Fruit fly (Drosophila melanogaster): ENCODE data around the gene CG8945.

CG8945 gene

DNA sequence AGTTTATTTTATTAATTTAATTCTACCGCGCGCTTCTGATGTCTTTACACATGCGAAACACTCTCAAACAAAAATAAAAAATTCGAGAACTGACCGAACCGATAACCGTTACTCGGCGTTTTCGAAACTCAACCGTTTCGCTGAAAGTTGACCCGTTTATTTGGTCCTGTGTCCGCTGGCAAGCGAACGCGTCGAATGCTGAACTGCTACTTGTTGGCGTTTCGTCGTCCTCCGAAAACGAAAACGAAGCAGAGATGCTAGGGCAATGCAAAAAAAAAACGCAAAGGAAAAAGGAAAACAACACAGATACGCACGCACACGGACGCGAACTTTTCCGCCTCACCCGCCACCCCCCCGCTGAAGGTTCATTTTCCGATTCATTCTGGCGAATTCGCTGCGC is 20.8 kb downstream of the CG8945 start, which contains the start of gene CG45002:
Gene CG45002 (minus strand): TSS at position 101 of the 400 bp plus-strand sequence.
- TF ChIP-seq Ssrp (tag; optimal IDR thresholded peaks at IDR 0.05) (no peak), CG10979 (tag; optimal IDR thresholded peaks at IDR 0.05) (no peak), dati (GFP tag; IDR thresholded peaks at IDR 0.05) (no peak), lilli (GFP tag; optimal IDR thresholded peaks at IDR 0.05) (no peak), CG5953 (GFP tag; IDR thresholded peaks at IDR 0.05) (no peak), C15 (GFP tag; IDR thresholded peaks at IDR 0.05) (no peak), CG7963 (GFP tag; IDR thresholded peaks at IDR 0.05; ENCODE audit: partially characterized antibody) (no peak), Dbx (GFP tag; IDR thresholded peaks at IDR 0.05) (no peak), CG11398 (GFP tag; optimal IDR thresholded peaks at IDR 0.05) (no peak), otp (GFP tag; IDR thresholded peaks at IDR 0.05) (no peak), Jarid2 (GFP tag; optimal IDR thresholded peaks at IDR 0.05) (no peak), Hand (GFP tag; optimal IDR thresholded peaks at IDR 0.05) (no peak), crol (GFP tag; IDR thresholded peaks at IDR 0.05) (peak; percentile 78), CG8281 (tag; optimal IDR thresholded peaks at IDR 0.05) (no peak), Sry-β (GFP tag; optimal IDR thresholded peaks at IDR 0.05) (no peak), Dad (GFP tag; optimal IDR thresholded peaks at IDR 0.05) (no peak), al (GFP tag; IDR thresholded peaks at IDR 0.05) (no peak), chinmo (GFP tag; IDR thresholded peaks at IDR 0.05; ENCODE audit: partially characterized antibody) (0 out of 4 replicates have a peak, but pooled peaks have one; percentile 39), sens-2 (GFP tag; IDR thresholded peaks at IDR 0.05) (no peak), row (GFP tag; IDR thresholded peaks at IDR 0.05) (peak; percentile 9; the same call in 1 of the 3 replicates), Adf1 (GFP tag; IDR thresholded peaks at IDR 0.05) (peak; percentile 13; the same call in 1 of the 2 replicates), exex (tag; optimal IDR thresholded peaks at IDR 0.05) (no peak), CG30403 (GFP tag; optimal IDR thresholded peaks at IDR 0.05) (no peak), grn (GFP tag; optimal IDR thresholded peaks at IDR 0.05) (no peak), PHDP (tag; optimal IDR thresholded peaks at IDR 0.05) (no peak), tll (GFP tag; optimal IDR thresholded peaks at IDR 0.05) (no peak), CG15514 (GFP tag; optimal IDR thresholded peaks at IDR 0.05) (no peak), scrt (GFP tag; optimal IDR thresholded peaks at IDR 0.05) (peak; percentile 45), Mes4 (GFP tag; optimal IDR thresholded peaks at IDR 0.05) (no peak), bbx (GFP tag; IDR thresholded peaks at IDR 0.05; ENCODE audit: partially characterized antibody) (no peak), bowl (GFP tag; IDR thresholded peaks at IDR 0.05) (no peak), CG33213 (GFP tag; optimal IDR thresholded peaks at IDR 0.05) (no peak)

DNA sequence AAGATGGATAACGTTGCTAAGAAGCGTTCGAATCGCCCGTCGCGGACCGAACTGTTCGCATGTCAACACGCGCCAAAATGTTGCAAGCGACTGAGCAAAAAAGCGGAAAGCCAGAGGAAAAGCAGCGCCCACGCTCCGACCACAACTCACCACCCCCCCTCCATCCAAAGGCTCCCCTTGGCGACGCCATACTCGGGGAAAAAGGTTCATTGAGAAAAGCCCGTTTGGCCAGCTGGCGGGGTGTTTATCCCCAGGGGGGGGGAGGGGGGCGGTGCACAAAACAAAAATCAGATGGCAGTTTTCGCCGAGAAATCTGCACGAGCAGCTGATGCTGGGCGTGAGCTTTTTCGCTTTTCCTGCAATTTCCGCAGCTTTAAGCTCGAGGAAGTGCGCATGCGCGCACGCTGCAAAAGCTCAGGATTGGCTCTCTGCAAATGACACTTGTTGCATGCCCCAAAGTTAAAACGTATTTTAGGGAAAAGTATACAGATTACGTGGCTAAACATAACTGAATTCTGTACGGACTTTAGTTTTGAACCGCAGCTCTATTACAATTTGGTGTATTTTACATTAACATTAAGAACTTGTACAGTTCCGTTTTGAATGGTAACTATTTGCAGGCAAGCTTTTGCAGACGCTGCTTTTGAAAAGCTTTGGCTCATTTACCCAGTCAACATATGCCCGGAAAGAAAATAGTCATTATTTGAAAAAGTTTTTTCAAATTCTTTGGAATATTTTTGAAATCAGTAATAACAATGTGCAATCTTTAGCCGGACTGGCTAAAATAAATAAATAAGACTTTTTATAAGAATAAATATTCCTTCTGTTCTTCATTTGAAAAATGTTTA is 39.5 kb downstream of the CG8945 start:
- TF ChIP-seq Dref (GFP tag; IDR thresholded peaks at IDR 0.05) (0 out of 2 replicates have a peak, but pooled peaks have one; percentile 15), Ets65A (GFP tag) (peak; percentile 53), crol (GFP tag; IDR thresholded peaks at IDR 0.05) (peak; percentile 89), CG11504 (tag; optimal IDR thresholded peaks at IDR 0.05) (peak; percentile 93), Adf1 (GFP tag; IDR thresholded peaks at IDR 0.05) (peak; percentile 35; the same call in 1 of the 2 replicates), HLH3B (GFP tag; IDR thresholded peaks at IDR 0.05) (no peak), Dfd (GFP tag; optimal IDR thresholded peaks at IDR 0.05) (no peak), scrt (GFP tag; optimal IDR thresholded peaks at IDR 0.05) (peak; percentile 92), Chrac-16 (GFP tag; optimal IDR thresholded peaks at IDR 0.05) (no peak), Deaf1 (tag; optimal IDR thresholded peaks at IDR 0.05) (peak; percentile 51), ewg (GFP tag; optimal IDR thresholded peaks at IDR 0.05) (peak; percentile 59), crp (GFP tag; optimal IDR thresholded peaks at IDR 0.05) (peak in 1 of 2 experiments; percentile 58), sr (GFP tag; IDR thresholded peaks at IDR 0.05) (peak; percentile 59; the same call in 2 of the 3 replicates), pzg (GFP tag; optimal IDR thresholded peaks at IDR 0.05) (peak; percentile 5), Hr39 (optimal IDR thresholded peaks at IDR 0.05) (peak; percentile 70), Hr51 (GFP tag; optimal IDR thresholded peaks at IDR 0.05) (peak in 1 of 2 experiments; percentile 18), TFAM (GFP tag; optimal IDR thresholded peaks at IDR 0.05) (no peak), abd-A (tag; optimal IDR thresholded peaks at IDR 0.05) (peak; percentile 55)
